Fruit fly (Drosophila melanogaster): ENCODE data around the gene Hip14.

The Hip14 gene

DNA sequence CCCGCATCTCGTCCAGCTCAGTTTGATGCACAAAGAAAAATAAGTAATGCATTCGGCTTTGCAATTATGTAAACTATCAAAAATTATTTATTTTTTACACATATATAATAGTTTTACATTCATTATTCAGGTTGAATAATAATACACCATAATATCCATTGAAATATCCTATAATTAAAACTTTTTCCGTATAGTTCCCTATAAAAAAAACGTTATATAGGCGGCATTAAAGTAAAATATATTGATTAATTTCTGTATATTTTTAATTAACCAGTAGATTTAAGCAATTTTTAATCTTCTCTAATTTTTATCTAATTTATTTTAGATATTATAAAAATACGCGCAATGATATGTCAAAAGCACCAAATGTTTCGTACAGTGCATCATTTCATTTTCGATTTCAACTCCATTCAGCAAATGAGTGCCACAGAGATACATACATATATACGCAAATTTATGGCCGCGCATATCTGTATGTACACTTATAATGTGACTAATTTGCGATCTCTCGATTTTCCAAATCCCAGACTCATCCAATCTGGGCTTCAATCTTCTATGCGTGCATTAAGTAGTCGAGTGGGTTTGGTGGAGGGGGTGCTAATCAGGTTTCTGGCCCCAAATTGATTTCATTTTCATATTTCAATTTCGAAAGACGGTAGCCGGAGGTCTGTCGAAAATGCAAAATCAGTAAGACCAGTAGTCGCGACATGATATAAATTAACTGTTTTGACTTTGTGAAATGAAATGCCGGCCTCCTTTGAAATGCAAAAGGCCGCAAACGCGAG is 25.4 kb downstream of the Hip14 start (continued):
- TF ChIP-seq CG3032 (tag; optimal IDR thresholded peaks at IDR 0.05) (peak; percentile 14), Sox15 (GFP tag; optimal IDR thresholded peaks at IDR 0.05) (no peak), Ets96B (tag; optimal IDR thresholded peaks at IDR 0.05) (peak; percentile 9), CG1621 (tag; optimal IDR thresholded peaks at IDR 0.05) (no peak), CG6163 (GFP tag; IDR thresholded peaks at IDR 0.05) (0 out of 3 replicates have a peak, but pooled peaks have one; percentile 14), spab (GFP tag; optimal IDR thresholded peaks at IDR 0.05) (no peak), Sox14 (GFP tag; optimal IDR thresholded peaks at IDR 0.05) (no peak), CG31627 (GFP tag; optimal IDR thresholded peaks at IDR 0.05) (no peak), svp (GFP tag) (peak; percentile 29), Met (GFP tag; optimal IDR thresholded peaks at IDR 0.05) (no peak), Smox (GFP tag; optimal IDR thresholded peaks at IDR 0.05) (no peak), CG32006 (GFP tag; optimal IDR thresholded peaks at IDR 0.05) (peak; percentile 51), CG34406 (GFP tag; optimal IDR thresholded peaks at IDR 0.05) (peak; percentile 20), Eip78C (GFP tag) (peak; percentile 78), acj6 (GFP tag; optimal IDR thresholded peaks at IDR 0.05) (peak; percentile 17)

DNA sequence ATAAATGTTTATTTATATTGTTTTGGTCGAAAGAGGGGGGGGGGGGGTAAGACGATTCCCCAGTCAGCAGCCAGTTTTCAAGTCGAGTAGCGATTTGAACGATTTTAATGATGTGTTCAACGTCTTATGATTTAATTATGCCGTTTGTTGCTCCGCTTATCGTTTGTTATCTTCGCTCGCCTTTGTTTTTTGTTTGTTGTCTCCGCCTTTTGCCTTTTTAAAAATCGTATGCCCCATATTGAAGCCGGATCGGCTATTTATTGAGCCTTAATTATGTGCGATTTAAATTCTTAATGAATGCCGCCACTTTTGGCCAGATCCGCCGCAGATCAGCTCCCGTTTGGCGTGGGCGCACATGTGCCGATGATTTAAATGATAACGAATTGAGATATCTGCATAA is 26.5 kb downstream of the Hip14 start:
- TF ChIP-seq CG32006 (GFP tag; optimal IDR thresholded peaks at IDR 0.05), result no peak
- TF ChIP-seq acj6 (GFP tag; optimal IDR thresholded peaks at IDR 0.05), result no peak
- TF ChIP-seq Gug (GFP tag; IDR thresholded peaks at IDR 0.05), result no peak
- no peak for TF ChIP-seq CG8119 (GFP tag; IDR thresholded peaks at IDR 0.05)

DNA sequence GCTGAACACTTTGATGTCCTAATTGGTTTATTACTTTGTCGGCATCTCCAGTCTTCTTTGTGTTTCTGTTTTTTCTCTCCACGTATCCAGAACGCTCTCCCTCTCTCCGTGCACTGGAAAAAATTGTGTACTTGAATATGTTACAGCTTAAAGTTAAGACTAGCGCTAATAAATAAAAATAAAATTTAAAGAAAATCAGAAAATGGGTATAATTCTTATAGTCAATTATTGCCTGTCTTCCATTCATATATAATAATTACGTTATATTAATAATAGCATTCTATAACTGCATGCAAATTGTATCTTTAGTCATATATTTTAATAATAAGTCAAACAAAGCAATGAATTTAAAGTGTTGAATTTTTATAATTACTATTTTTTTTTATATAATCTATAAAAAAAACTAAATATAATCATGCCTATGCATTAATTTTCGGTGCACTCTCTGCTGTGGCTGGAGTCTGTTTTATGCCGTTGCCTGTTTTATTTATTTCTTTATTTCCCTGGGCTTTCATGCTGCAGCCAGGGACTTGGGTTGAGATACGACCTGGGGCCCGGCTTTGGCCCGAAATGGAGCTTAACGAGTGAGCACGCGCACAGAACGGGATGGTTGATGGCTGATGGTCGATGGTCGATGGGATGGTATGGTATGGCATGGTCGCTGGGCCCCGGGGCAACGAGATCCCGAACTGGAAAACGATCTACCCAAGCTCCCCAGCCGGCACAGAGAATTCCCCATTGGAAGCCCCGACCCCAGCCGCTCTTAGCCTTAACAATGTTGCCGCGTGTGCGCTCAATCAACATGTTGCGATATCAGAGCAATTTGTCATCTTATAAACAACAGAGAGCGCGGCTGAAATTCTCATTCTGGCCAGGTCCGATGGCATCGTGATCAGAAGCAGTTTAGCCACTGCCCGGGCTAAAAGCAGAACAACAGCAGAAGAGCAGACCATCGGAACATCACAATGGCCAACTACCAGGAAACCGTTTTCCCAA is 28.0 kb downstream of the Hip14 start:
- peak; percentile 77 for TF ChIP-seq CG3032 (tag; optimal IDR thresholded peaks at IDR 0.05)
- no peak for TF ChIP-seq CG11294 (GFP tag; IDR thresholded peaks at IDR 0.05)
- TF ChIP-seq cyc (GFP tag; optimal IDR thresholded peaks at IDR 0.05), result peak; percentile 36
- TF ChIP-seq CG10631 (GFP tag; optimal IDR thresholded peaks at IDR 0.05), result peak; percentile 56
- peak; percentile 58 for TF ChIP-seq CG3919 (GFP tag; optimal IDR thresholded peaks at IDR 0.05)
- TF ChIP-seq CG9139 (GFP tag; optimal IDR thresholded peaks at IDR 0.05), result peak; percentile 43
- TF ChIP-seq Sox102F (GFP tag; optimal IDR thresholded peaks at IDR 0.05), result no peak
- no peak for TF ChIP-seq Lpt (GFP tag; optimal IDR thresholded peaks at IDR 0.05)
- TF ChIP-seq lz (GFP tag; optimal IDR thresholded peaks at IDR 0.05), result peak; percentile 9
- peak; percentile 44 for TF ChIP-seq OdsH (GFP tag; optimal IDR thresholded peaks at IDR 0.05)
- no peak for TF ChIP-seq fd59A (GFP tag; optimal IDR thresholded peaks at IDR 0.05)
- TF ChIP-seq acj6 (GFP tag; optimal IDR thresholded peaks at IDR 0.05), result peak; percentile 47
- no peak for TF ChIP-seq Eip75B (GFP tag; optimal IDR thresholded peaks at IDR 0.05)
- TF ChIP-seq CG32006 (GFP tag; optimal IDR thresholded peaks at IDR 0.05), result peak; percentile 20
- TF ChIP-seq CG10669 (GFP tag; optimal IDR thresholded peaks at IDR 0.05), result peak; percentile 50
- no peak for TF ChIP-seq dac (GFP tag; optimal IDR thresholded peaks at IDR 0.05)
- no peak for TF ChIP-seq CG15336 (GFP tag; IDR thresholded peaks at IDR 0.05)
- TF ChIP-seq eg (GFP tag; IDR thresholded peaks at IDR 0.05), result no peak
- peak; percentile 73 for TF ChIP-seq Ets96B (tag; optimal IDR thresholded peaks at IDR 0.05)
- no peak for TF ChIP-seq fd85E (GFP tag; optimal IDR thresholded peaks at IDR 0.05)
- no peak for TF ChIP-seq CG31627 (GFP tag; optimal IDR thresholded peaks at IDR 0.05)
- peak; percentile 64 for TF ChIP-seq spab (GFP tag; optimal IDR thresholded peaks at IDR 0.05)
- TF ChIP-seq pdm3 (GFP tag; optimal IDR thresholded peaks at IDR 0.05), result peak; percentile 14
- no peak for TF ChIP-seq CG6854 (GFP tag; optimal IDR thresholded peaks at IDR 0.05)
- TF ChIP-seq CG6808 (GFP tag; optimal IDR thresholded peaks at IDR 0.05), result peak; percentile 63
- TF ChIP-seq CG6792 (GFP tag; optimal IDR thresholded peaks at IDR 0.05), result peak; percentile 47
- TF ChIP-seq ss (GFP tag; optimal IDR thresholded peaks at IDR 0.05), result peak; percentile 57 to 80
- TF ChIP-seq topi (GFP tag; optimal IDR thresholded peaks at IDR 0.05), result peak; percentile 48
- TF ChIP-seq Eip78C (GFP tag), result peak; percentile 81
- TF ChIP-seq Hr38 (GFP tag; optimal IDR thresholded peaks at IDR 0.05), result no peak
- peak; percentile 30; the same call in 2 of the 3 replicates for TF ChIP-seq CG6163 (GFP tag; IDR thresholded peaks at IDR 0.05)
- TF ChIP-seq fkh (GFP tag; optimal IDR thresholded peaks at IDR 0.05), result no peak
- peak; percentile 16 for TF ChIP-seq CG16779 (tag; optimal IDR thresholded peaks at IDR 0.05)
- no peak for TF ChIP-seq Gug (GFP tag; IDR thresholded peaks at IDR 0.05)
- no peak for TF ChIP-seq CG11902 (GFP tag; optimal IDR thresholded peaks at IDR 0.05)
